Fruit fly (Drosophila melanogaster) whole organism, embryonic: ENCODE measurements around the gene Fbp1.

Experiments
- Abd-B ChIP-seq: fragments of 200-800 bp; sonication (Bioruptor generic); optimal IDR thresholded peaks from 2 replicates; lab custom pipeline; 2018; ENCODE audit warnings: missing biosample characterization, mild to moderate bottlenecking, missing genetic modification characterization, moderate library complexity
- Atf-2 ChIP-seq: fragments of 200-800 bp; sonication (Bioruptor generic); optimal IDR thresholded peaks from 2 replicates; lab custom pipeline; 2016; ENCODE audit warnings: missing biosample characterization, missing genetic modification characterization
- Atf3 ChIP-seq: fragments of 200-800 bp; sonication (Bioruptor generic); optimal IDR thresholded peaks from 3 replicates; lab custom pipeline; 2016; ENCODE audit warnings: missing biosample characterization, missing genetic modification characterization
- CG10462 ChIP-seq: fragments of 200-800 bp; sonication (Bioruptor generic); optimal IDR thresholded peaks from 2 replicates; lab custom pipeline; 2016; ENCODE audit warnings: missing biosample characterization, missing genetic modification characterization
- CG11093 ChIP-seq: fragments of 200-800 bp; sonication (Bioruptor generic); IDR thresholded peaks from 3 replicates; pipeline ENCODE4 v1.3.6; 2022; ENCODE audit warnings: missing biosample characterization, missing genetic modification characterization
- CG12769 ChIP-seq: fragments of 200-800 bp; sonication (Bioruptor generic); optimal IDR thresholded peaks from 2 replicates; lab custom pipeline; 2019; ENCODE audit warnings: missing biosample characterization, mild to moderate bottlenecking, missing genetic modification characterization, moderate library complexity
- CG13624 ChIP-seq: fragments of 200-800 bp; sonication (Bioruptor generic); optimal IDR thresholded peaks from 2 replicates; lab custom pipeline; 2016; ENCODE audit warnings: missing biosample characterization, missing genetic modification characterization
- CG15479 ChIP-seq: fragments of 200-800 bp; sonication (Bioruptor generic); optimal IDR thresholded peaks from 3 replicates; lab custom pipeline; 2019; ENCODE audit warnings: missing biosample characterization, mild to moderate bottlenecking, missing genetic modification characterization, moderate library complexity
- CG16813 ChIP-seq: fragments of 200-800 bp; sonication (Bioruptor generic); IDR thresholded peaks from 3 replicates; pipeline ENCODE4 v1.3.6; 2022; ENCODE audit warnings: missing biosample characterization, missing genetic modification characterization; ENCODE audit not compliant: partially characterized antibody
- CG17361 ChIP-seq: fragments of 200-800 bp; sonication (Bioruptor generic); IDR thresholded peaks from 3 replicates; pipeline ENCODE4 v1.3.6; 2022; ENCODE audit warnings: missing biosample characterization, missing genetic modification characterization
- CG17612 ChIP-seq: fragments of 200-800 bp; sonication (Bioruptor generic); IDR thresholded peaks from 2 replicates; pipeline ENCODE4 v1.3.6; 2022; ENCODE audit warnings: missing biosample characterization, missing genetic modification characterization
- CG1832 ChIP-seq: fragments of 200-800 bp; sonication (Bioruptor generic); optimal IDR thresholded peaks from 2 replicates; lab custom pipeline; 2017; ENCODE audit warnings: missing biosample characterization, mild to moderate bottlenecking, missing genetic modification characterization, inconsistent platforms
- CG32767 ChIP-seq: fragments of 200-800 bp; sonication (Bioruptor generic); IDR thresholded peaks from 2 replicates; pipeline ENCODE4 v1.3.6; 2022; ENCODE audit warnings: missing biosample characterization, missing genetic modification characterization
- CG3847 ChIP-seq: fragments of 200-800 bp; sonication (Bioruptor generic); IDR thresholded peaks from 2 replicates; pipeline ENCODE4 v1.3.6; 2022; ENCODE audit warnings: missing biosample characterization, missing genetic modification characterization
- CG5953 ChIP-seq: fragments of 200-800 bp; sonication (Bioruptor generic); IDR thresholded peaks from 2 replicates; pipeline ENCODE4 v1.3.6; 2022; ENCODE audit warnings: missing biosample characterization, missing genetic modification characterization
- CG6791 ChIP-seq: fragments of 200-800 bp; sonication (Bioruptor generic); IDR thresholded peaks from 3 replicates; pipeline ENCODE4 v1.3.6; 2022; ENCODE audit warnings: missing biosample characterization, missing genetic modification characterization; ENCODE audit not compliant: partially characterized antibody
- CG7372 ChIP-seq: fragments of 200-800 bp; sonication (Bioruptor generic); IDR thresholded peaks from 2 replicates; pipeline ENCODE4 v1.3.6; 2022; ENCODE audit warnings: missing biosample characterization, missing genetic modification characterization
- CG7786 ChIP-seq: fragments of 200-800 bp; sonication (Bioruptor generic); optimal IDR thresholded peaks from 2 replicates; lab custom pipeline; 2016; ENCODE audit warnings: missing biosample characterization, missing genetic modification characterization
- CG8359 ChIP-seq: fragments of 200-800 bp; sonication (Bioruptor generic); optimal IDR thresholded peaks from 2 replicates; lab custom pipeline; 2017; ENCODE audit warnings: missing biosample characterization, mild to moderate bottlenecking, missing genetic modification characterization, borderline replicate concordance
- CG8944 ChIP-seq: fragments of 200-800 bp; sonication (Bioruptor generic); optimal IDR thresholded peaks from 3 replicates; lab custom pipeline; 2016; ENCODE audit warnings: missing biosample characterization, missing genetic modification characterization
- Dad ChIP-seq: fragments of 200-800 bp; sonication (Bioruptor generic); optimal IDR thresholded peaks from 3 replicates; lab custom pipeline; 2016; ENCODE audit warnings: missing biosample characterization, missing genetic modification characterization
- Doc2 ChIP-seq: fragments of 200-800 bp; sonication (Bioruptor generic); IDR thresholded peaks from 2 replicates; pipeline ENCODE4 v1.3.6; 2022; ENCODE audit warnings: missing biosample characterization, missing genetic modification characterization
- Ets65A ChIP-seq: fragments of 200-800 bp; sonication (Bioruptor generic); peaks from one replicate; lab custom pipeline; 2016; ENCODE audit warnings: missing biosample characterization, missing genetic modification characterization
- GATAe ChIP-seq: fragments of 200-800 bp; sonication (Bioruptor generic); conservative IDR thresholded peaks from 2 replicates; pipeline ENCODE4 v1.3.6; 2022; ENCODE audit warnings: missing biosample characterization, missing genetic modification characterization
- H2.0 ChIP-seq: fragments of 200-800 bp; sonication (Bioruptor generic); IDR thresholded peaks from 2 replicates; pipeline ENCODE4 v1.3.6; 2022; ENCODE audit warnings: missing biosample characterization, missing genetic modification characterization
- MESR4 ChIP-seq: fragments of 200-800 bp; sonication (Bioruptor generic); optimal IDR thresholded peaks from 2 replicates; lab custom pipeline; 2018; ENCODE audit warnings: missing biosample characterization, mild to moderate bottlenecking, missing genetic modification characterization, moderate library complexity
- Mrtf ChIP-seq: fragments of 200-800 bp; sonication (Bioruptor generic); IDR thresholded peaks from 3 replicates; pipeline ENCODE4 v1.3.6; 2022; ENCODE audit warnings: missing biosample characterization, missing genetic modification characterization
- Stat92E ChIP-seq, 3 experiments: fragments of >200 bp in 2 of 3; fragments of 200-800 bp in 1 of 3; sonication (Bioruptor generic) in 1 of 3; optimal IDR thresholded peaks; 2 replicates each; lab custom pipeline; 2017 to 2019; ENCODE audit warnings: missing biosample characterization in 3 of 3, missing genetic modification characterization in 3 of 3, mild to moderate bottlenecking in 1 of 3, moderate library complexity in 1 of 3
- Usf ChIP-seq: fragments of 200-800 bp; sonication (Bioruptor generic); optimal IDR thresholded peaks from 2 replicates; lab custom pipeline; 2017; ENCODE audit warnings: missing genotype, missing biosample characterization, missing genetic modification characterization
- Vsx1 ChIP-seq: fragments of 200-800 bp; sonication (Bioruptor generic); optimal IDR thresholded peaks from 2 replicates; lab custom pipeline; 2017; ENCODE audit warnings: missing biosample characterization, mild to moderate bottlenecking, missing genetic modification characterization, missing genetic modification reagents
- bbx ChIP-seq: fragments of 200-800 bp; sonication (Bioruptor generic); IDR thresholded peaks from 2 replicates; pipeline ENCODE4 v1.3.6; 2022; ENCODE audit warnings: missing biosample characterization, missing genetic modification characterization; ENCODE audit not compliant: partially characterized antibody
- br ChIP-seq: fragments of >200 bp; optimal IDR thresholded peaks from 2 replicates; lab custom pipeline; 2017
- btn ChIP-seq: fragments of 200-800 bp; sonication (Bioruptor generic); optimal IDR thresholded peaks from 2 replicates; lab custom pipeline; 2016; ENCODE audit warnings: missing biosample characterization, missing genetic modification characterization
- cato ChIP-seq: fragments of 200-800 bp; sonication (Bioruptor generic); optimal IDR thresholded peaks from 2 replicates; lab custom pipeline; 2016; ENCODE audit warnings: missing biosample characterization, missing genetic modification characterization, borderline replicate concordance
- caup ChIP-seq: fragments of 200-800 bp; sonication (Bioruptor generic); optimal IDR thresholded peaks from 3 replicates; lab custom pipeline; 2017; ENCODE audit warnings: missing biosample characterization, mild to moderate bottlenecking, missing genetic modification characterization, moderate library complexity; ENCODE audit not compliant: severe bottlenecking
- chm ChIP-seq: fragments of 200-800 bp; sonication (Bioruptor generic); IDR thresholded peaks from 2 replicates; pipeline ENCODE4 v1.3.6; 2022; ENCODE audit warnings: missing biosample characterization, missing genetic modification characterization
- crc ChIP-seq: fragments of 200-800 bp; sonication (Bioruptor generic); optimal IDR thresholded peaks from 2 replicates; lab custom pipeline; 2016; ENCODE audit warnings: missing biosample characterization, missing genetic modification characterization
- dimm ChIP-seq: fragments of 200-800 bp; sonication (Bioruptor generic); IDR thresholded peaks from 2 replicates; pipeline ENCODE4 v1.3.6; 2022; ENCODE audit warnings: missing biosample characterization, missing genetic modification characterization
- dmrt99B ChIP-seq: fragments of 200-800 bp; sonication (Bioruptor generic); optimal IDR thresholded peaks from 2 replicates; lab custom pipeline; 2018; ENCODE audit warnings: missing biosample characterization, mild to moderate bottlenecking, missing genetic modification characterization, moderate library complexity
- gce ChIP-seq: fragments of 200-800 bp; sonication (Bioruptor generic); IDR thresholded peaks from 3 replicates; pipeline ENCODE4 v1.3.6; 2022; ENCODE audit warnings: missing biosample characterization, missing genetic modification characterization
- gsb ChIP-seq: fragments of 200-800 bp; sonication (Bioruptor generic); IDR thresholded peaks from 2 replicates; pipeline ENCODE4 v1.3.6; 2022; ENCODE audit warnings: missing biosample characterization, missing genetic modification characterization
- nmo ChIP-seq: fragments of 200-800 bp; sonication (Bioruptor generic); optimal IDR thresholded peaks from 2 replicates; lab custom pipeline; 2018; ENCODE audit warnings: missing biosample characterization, mild to moderate bottlenecking, missing genetic modification characterization, moderate library complexity
- pita ChIP-seq: fragments of 200-800 bp; sonication (Bioruptor generic); optimal IDR thresholded peaks from 2 replicates; lab custom pipeline; 2017; ENCODE audit warnings: missing biosample characterization, mild to moderate bottlenecking, missing genetic modification characterization
- psq ChIP-seq: fragments of 200-800 bp; sonication (Bioruptor generic); optimal IDR thresholded peaks from 2 replicates; lab custom pipeline; 2017; ENCODE audit warnings: missing biosample characterization, missing genetic modification characterization
- sd ChIP-seq: fragments of 200-800 bp; sonication (Bioruptor generic); optimal IDR thresholded peaks from 3 replicates; lab custom pipeline; 2018; ENCODE audit warnings: missing biosample characterization, mild to moderate bottlenecking, missing genetic modification characterization, moderate library complexity
- shn ChIP-seq: fragments of 200-800 bp; sonication (Bioruptor generic); optimal IDR thresholded peaks from 3 replicates; lab custom pipeline; 2016; ENCODE audit warnings: missing biosample characterization, missing genetic modification characterization
- sima ChIP-seq: fragments of 200-800 bp; sonication (Bioruptor generic); optimal IDR thresholded peaks from 2 replicates; lab custom pipeline; 2016; ENCODE audit warnings: missing biosample characterization, missing genetic modification characterization
- trem ChIP-seq: fragments of 200-800 bp; optimal IDR thresholded peaks from 3 replicates; lab custom pipeline; 2019; ENCODE audit warnings: missing biosample characterization, mild to moderate bottlenecking, missing genetic modification characterization, moderate library complexity
- tup ChIP-seq: fragments of 200-800 bp; sonication (Bioruptor generic); optimal IDR thresholded peaks from 2 replicates; lab custom pipeline; 2016; ENCODE audit warnings: missing biosample characterization, mild to moderate bottlenecking, missing genetic modification characterization, moderate library complexity
- wek ChIP-seq: fragments of 200-800 bp; sonication (Bioruptor generic); optimal IDR thresholded peaks from 3 replicates; lab custom pipeline; 2018; ENCODE audit warnings: missing biosample characterization, mild to moderate bottlenecking, missing genetic modification characterization, moderate library complexity

Fbp1 gene

dm6 chr3L:14050944-14051548 lies 46.8 kb downstream of the Fbp1 start, which contains the start of gene CG6833 (continued):
- TF ChIP-seq CG8359 (GFP tag; lab: Kevin White, UChicago): no peak
- no peak for TF ChIP-seq CG6791 (GFP tag; lab: Robert Waterston, UW)
- TF ChIP-seq chm (GFP tag; lab: Robert Waterston, UW): peak; percentile 74
- TF ChIP-seq caup: peak; percentile 70
- TF ChIP-seq Usf: peak; percentile 44
- TF ChIP-seq gsb (GFP tag; lab: Robert Waterston, UW): peak; percentile 69
- no peak for TF ChIP-seq sd (tag; lab: Kevin White, UChicago)
- no peak for TF ChIP-seq btn (GFP tag; lab: Kevin White, UChicago)
- TF ChIP-seq CG17612 (GFP tag; lab: Robert Waterston, UW): no peak
- TF ChIP-seq Atf-2: peak; percentile 76
- peak; percentile 81 for TF ChIP-seq H2.0 (GFP tag; lab: Robert Waterston, UW)
- TF ChIP-seq CG13624 (GFP tag; lab: Kevin White, UChicago): peak; percentile 70
- peak; percentile 19 for TF ChIP-seq wek (GFP tag; lab: Kevin White, UChicago)
- TF ChIP-seq tup (GFP tag; lab: Kevin White, UChicago): no peak
- peak; percentile 65 for TF ChIP-seq CG7786
- TF ChIP-seq cato (GFP tag; lab: Kevin White, UChicago): peak; percentile 8
- TF ChIP-seq bbx (GFP tag; lab: Robert Waterston, UW): 0 out of 2 replicates have a peak, but pooled peaks have one; percentile 39
- peak; percentile 59; the same call in 1 of the 2 replicates for TF ChIP-seq CG5953 (GFP tag; lab: Robert Waterston, UW)
- TF ChIP-seq dmrt99B (tag; lab: Kevin White, UChicago): peak; percentile 57
- peak; percentile 76 for TF ChIP-seq CG3847 (GFP tag; lab: Robert Waterston, UW)
- no peak for TF ChIP-seq br (lab: Kevin White, UChicago)
- TF ChIP-seq nmo (GFP tag; lab: Kevin White, UChicago): peak; percentile 47
- TF ChIP-seq trem (tag; lab: Kevin White, UChicago): peak; percentile 57
- no peak for TF ChIP-seq dimm (GFP tag; lab: Robert Waterston, UW)
- peak; percentile 18 for TF ChIP-seq Dad (GFP tag; lab: Kevin White, UChicago)
- no peak for TF ChIP-seq Vsx1 (GFP tag; lab: Kevin White, UChicago)
- no peak for TF ChIP-seq psq (GFP tag; lab: Kevin White, UChicago)
- no peak for TF ChIP-seq CG10462 (GFP tag; lab: Kevin White, UChicago)
- TF ChIP-seq CG1832 (GFP tag; lab: Kevin White, UChicago): no peak
- no peak for TF ChIP-seq CG12769 (tag; lab: Kevin White, UChicago)
- TF ChIP-seq CG11093 (GFP tag; lab: Robert Waterston, UW): no peak
- TF ChIP-seq MESR4 (GFP tag; lab: Kevin White, UChicago): peak; percentile 79
- peak; percentile 69 for TF ChIP-seq Abd-B (GFP tag; lab: Kevin White, UChicago)
- TF ChIP-seq CG15479 (GFP tag; lab: Kevin White, UChicago): no peak
- no peak for TF ChIP-seq CG16813 (GFP tag; lab: Robert Waterston, UW)
- TF ChIP-seq sima: peak; percentile 0
- no peak for TF ChIP-seq pita (GFP tag; lab: Kevin White, UChicago)
- TF ChIP-seq Ets65A (GFP tag; lab: Kevin White, UChicago): peak; percentile 99
- TF ChIP-seq CG17361 (GFP tag; lab: Robert Waterston, UW): peak; percentile 68
- peak; percentile 78 for TF ChIP-seq CG8944
- peak; percentile 69 for TF ChIP-seq shn (GFP tag; lab: Kevin White, UChicago)
- TF ChIP-seq CG32767 (GFP tag; lab: Robert Waterston, UW): peak; percentile 55; the same call in 1 of the 2 replicates
- peak; percentile 72; the same call in 1 of the 3 replicates for TF ChIP-seq gce (GFP tag; lab: Robert Waterston, UW)
- TF ChIP-seq Atf3 (GFP tag; lab: Kevin White, UChicago): peak; percentile 50
- TF ChIP-seq Doc2 (GFP tag; lab: Robert Waterston, UW): no peak
- TF ChIP-seq Mrtf (GFP tag; lab: Robert Waterston, UW): peak; percentile 77; the same call in 2 of the 3 replicates
- TF ChIP-seq crc (GFP tag; lab: Kevin White, UChicago): no peak
- no peak for TF ChIP-seq Stat92E (GFP tag; optimal IDR thresholded peaks at IDR 0.05; lab: Kevin White, UChicago)
- TF ChIP-seq GATAe (GFP tag; lab: Robert Waterston, UW): no peak; the same call in 1 of the 2 replicates
- peak; percentile 76 for TF ChIP-seq CG7372 (GFP tag; lab: Robert Waterston, UW)
